Worm (Caenorhabditis elegans) whole organism, late embryonic: ENCODE measurements around the gene Y50E8A.5.

Experiments
- C08G9.2 ChIP-seq: sonication (generic microtip); optimal IDR thresholded peaks from 2 replicates; lab custom pipeline; 2016; ENCODE audit warnings: mild to moderate bottlenecking, missing genetic modification characterization, moderate library complexity, missing compliant biosample characterization
- C38D4.7 ChIP-seq: fragments of 200-800 bp; sonication (Bioruptor generic); optimal IDR thresholded peaks from 2 replicates; lab custom pipeline; 2018; ENCODE audit warnings: mild to moderate bottlenecking, missing genetic modification characterization, moderate library complexity, missing compliant biosample characterization
- K02D7.2 ChIP-seq: sonication (generic microtip); optimal IDR thresholded peaks from 2 replicates; lab custom pipeline; 2017; ENCODE audit warnings: mild to moderate bottlenecking, missing genetic modification characterization, missing compliant biosample characterization
- K09A11.1 ChIP-seq: sonication (generic microtip); optimal IDR thresholded peaks from 2 replicates; lab custom pipeline; 2017; ENCODE audit warnings: antibody characterized with exemption, mild to moderate bottlenecking, missing genetic modification characterization, missing compliant biosample characterization; ENCODE audit not compliant: insufficient read depth
- ama-1 ChIP-seq: fragments of 150-350 bp; optimal IDR thresholded peaks from 2 replicates; lab custom pipeline; 2014
- ceh-14 ChIP-seq: sonication (generic microtip); optimal IDR thresholded peaks from 2 replicates; lab custom pipeline; 2016; ENCODE audit warnings: missing genotype, missing genetic modification characterization, missing compliant biosample characterization
- ceh-18 ChIP-seq: sonication (generic microtip); optimal IDR thresholded peaks from 2 replicates; lab custom pipeline; 2016; ENCODE audit warnings: missing genetic modification characterization, missing compliant biosample characterization
- ceh-22 ChIP-seq: sonication (generic microtip); optimal IDR thresholded peaks from 2 replicates; lab custom pipeline; 2017; ENCODE audit warnings: missing biosample characterization, missing genetic modification characterization
- ceh-45 ChIP-seq: fragments of 200-800 bp; sonication (Bioruptor generic); IDR thresholded peaks from 2 replicates; pipeline ENCODE4 v1.3.6; 2022; ENCODE audit warnings: missing genetic modification reagents, missing genetic modification characterization, missing compliant biosample characterization
- ceh-48 ChIP-seq: sonication (generic microtip); optimal IDR thresholded peaks from 2 replicates; lab custom pipeline; 2016; ENCODE audit warnings: missing genetic modification characterization, inconsistent platforms, missing compliant biosample characterization
- ceh-6 ChIP-seq: fragments of 200-800 bp; sonication (Bioruptor generic); optimal IDR thresholded peaks from 2 replicates; lab custom pipeline; 2018; ENCODE audit warnings: mild to moderate bottlenecking, missing genetic modification characterization, missing compliant biosample characterization
- che-1 ChIP-seq: sonication (generic microtip); optimal IDR thresholded peaks from 2 replicates; lab custom pipeline; 2016; ENCODE audit warnings: mild to moderate bottlenecking, missing genetic modification characterization, missing compliant biosample characterization
- dmd-4 ChIP-seq: sonication (generic microtip); optimal IDR thresholded peaks from 2 replicates; lab custom pipeline; 2016; ENCODE audit warnings: borderline replicate concordance, missing genetic modification characterization, missing compliant biosample characterization
- elt-4 ChIP-seq: sonication (generic microtip); optimal IDR thresholded peaks from 2 replicates; lab custom pipeline; 2016; ENCODE audit warnings: missing genetic modification characterization, missing compliant biosample characterization
- eyg-1 ChIP-seq: sonication (generic microtip); optimal IDR thresholded peaks from 2 replicates; lab custom pipeline; 2016; ENCODE audit warnings: missing genotype, missing genetic modification characterization, missing compliant biosample characterization
- fax-1 ChIP-seq: sonication (generic microtip); optimal IDR thresholded peaks from 2 replicates; lab custom pipeline; 2016; ENCODE audit warnings: missing genotype, missing genetic modification characterization, missing compliant biosample characterization
- fkh-6 ChIP-seq: sonication (generic microtip); optimal IDR thresholded peaks from 2 replicates; lab custom pipeline; 2016; ENCODE audit warnings: missing genetic modification characterization, missing compliant biosample characterization
- gmeb-2 ChIP-seq: sonication (generic microtip); optimal IDR thresholded peaks from 2 replicates; lab custom pipeline; 2016; ENCODE audit warnings: missing genetic modification characterization, inconsistent platforms, missing compliant biosample characterization
- hlh-15 ChIP-seq: sonication (generic microtip); optimal IDR thresholded peaks from 2 replicates; lab custom pipeline; 2016; ENCODE audit warnings: missing genetic modification characterization, missing compliant biosample characterization
- lim-6 ChIP-seq: sonication (generic microtip); optimal IDR thresholded peaks from 2 replicates; lab custom pipeline; 2016; ENCODE audit warnings: missing genetic modification characterization, missing compliant biosample characterization
- lin-11 ChIP-seq: fragments of 200-800 bp; sonication (Bioruptor generic); optimal IDR thresholded peaks from 2 replicates; lab custom pipeline; 2018; ENCODE audit warnings: mild to moderate bottlenecking, missing genetic modification characterization, missing compliant biosample characterization
- madf-2 ChIP-seq: sonication (generic microtip); optimal IDR thresholded peaks from 2 replicates; lab custom pipeline; 2017; ENCODE audit warnings: missing genetic modification characterization, missing compliant biosample characterization
- mec-3 ChIP-seq: sonication (generic microtip); optimal IDR thresholded peaks from 2 replicates; lab custom pipeline; 2016; ENCODE audit warnings: borderline replicate concordance, missing genetic modification characterization, missing compliant biosample characterization
- nfya-1 ChIP-seq: sonication (generic microtip); optimal IDR thresholded peaks from 2 replicates; lab custom pipeline; 2017; ENCODE audit warnings: missing genetic modification characterization, mild to moderate bottlenecking, missing compliant biosample characterization, antibody characterized with exemption, moderate library complexity
- nhr-232 ChIP-seq: sonication (generic microtip); optimal IDR thresholded peaks from 2 replicates; lab custom pipeline; 2016; ENCODE audit warnings: missing genetic modification characterization, missing compliant biosample characterization
- npax-4 ChIP-seq: sonication (generic microtip); optimal IDR thresholded peaks from 2 replicates; lab custom pipeline; 2016; ENCODE audit warnings: missing genetic modification characterization, missing compliant biosample characterization
- pat-9 ChIP-seq: fragments of 200-800 bp; sonication (Bioruptor generic); optimal IDR thresholded peaks from 2 replicates; lab custom pipeline; 2018; ENCODE audit warnings: mild to moderate bottlenecking, missing genetic modification characterization, moderate library complexity, missing compliant biosample characterization
- pax-1 ChIP-seq: fragments of 150-350 bp; optimal IDR thresholded peaks from 2 replicates; lab custom pipeline; 2014; ENCODE audit warnings: missing biosample characterization, missing genetic modification characterization
- pha-2 ChIP-seq: sonication (generic microtip); optimal IDR thresholded peaks from 2 replicates; lab custom pipeline; 2017; ENCODE audit warnings: mild to moderate bottlenecking, missing genetic modification characterization, missing compliant biosample characterization
- pqm-1 ChIP-seq: sonication (generic microtip); optimal IDR thresholded peaks from 2 replicates; lab custom pipeline; 2016; ENCODE audit warnings: missing genetic modification characterization, missing compliant biosample characterization
- pros-1 ChIP-seq: fragments of 150-350 bp; optimal IDR thresholded peaks from 2 replicates; lab custom pipeline; 2014; ENCODE audit warnings: missing biosample characterization, missing genetic modification reagents, missing genetic modification characterization
- ref-2 ChIP-seq: sonication (generic microtip); optimal IDR thresholded peaks from 2 replicates; lab custom pipeline; 2016; ENCODE audit warnings: missing genetic modification characterization, missing compliant biosample characterization
- sox-2 ChIP-seq: fragments of 200-800 bp; sonication (Bioruptor generic); IDR thresholded peaks from 2 replicates; pipeline ENCODE4 v1.3.6; 2022; ENCODE audit warnings: missing genetic modification reagents, missing genetic modification characterization, missing compliant biosample characterization
- sox-4 ChIP-seq: sonication (generic microtip); optimal IDR thresholded peaks from 2 replicates; lab custom pipeline; 2017; ENCODE audit warnings: mild to moderate bottlenecking, missing genetic modification characterization, inconsistent platforms, missing compliant biosample characterization
- syd-9 ChIP-seq: sonication (generic microtip); optimal IDR thresholded peaks from 2 replicates; lab custom pipeline; 2016; ENCODE audit warnings: mild to moderate bottlenecking, missing genetic modification characterization, moderate library complexity, missing compliant biosample characterization
- tbx-2 ChIP-seq: sonication (generic microtip); optimal IDR thresholded peaks from 2 replicates; lab custom pipeline; 2016; ENCODE audit warnings: missing genetic modification characterization, missing compliant biosample characterization
- tbx-7 ChIP-seq: sonication (generic microtip); optimal IDR thresholded peaks from 2 replicates; lab custom pipeline; 2016; ENCODE audit warnings: missing genotype, missing genetic modification characterization, missing compliant biosample characterization
- unc-3 ChIP-seq, 2 experiments: fragments of 200-800 bp in 1 of 2; sonication (Bioruptor generic) in 1 of 2; sonication (generic microtip) in 1 of 2; conservative IDR thresholded peaks in 1 of 2; optimal IDR thresholded peaks in 1 of 2; 2 replicates each; pipeline versions ENCODE4 v1.3.6 to Lab custom; 2016 to 2022; ENCODE audit warnings: missing compliant biosample characterization in 2 of 2, missing genetic modification characterization in 2 of 2, missing genetic modification reagents in 1 of 2
- unc-42 ChIP-seq: sonication (generic microtip); optimal IDR thresholded peaks from 2 replicates; lab custom pipeline; 2016; ENCODE audit warnings: missing genotype, missing genetic modification characterization, missing compliant biosample characterization
- unc-55 ChIP-seq: sonication (generic microtip); optimal IDR thresholded peaks from 2 replicates; lab custom pipeline; 2017; ENCODE audit warnings: missing biosample characterization, missing genetic modification reagents, missing genetic modification characterization
- zip-5 ChIP-seq: sonication (generic microtip); optimal IDR thresholded peaks from 2 replicates; lab custom pipeline; 2016; ENCODE audit warnings: missing genetic modification characterization, missing compliant biosample characterization
- ztf-16 ChIP-seq: sonication (generic microtip); optimal IDR thresholded peaks from 2 replicates; lab custom pipeline; 2017; ENCODE audit warnings: missing genetic modification characterization, missing compliant biosample characterization

The Y50E8A.5 gene

DNA sequence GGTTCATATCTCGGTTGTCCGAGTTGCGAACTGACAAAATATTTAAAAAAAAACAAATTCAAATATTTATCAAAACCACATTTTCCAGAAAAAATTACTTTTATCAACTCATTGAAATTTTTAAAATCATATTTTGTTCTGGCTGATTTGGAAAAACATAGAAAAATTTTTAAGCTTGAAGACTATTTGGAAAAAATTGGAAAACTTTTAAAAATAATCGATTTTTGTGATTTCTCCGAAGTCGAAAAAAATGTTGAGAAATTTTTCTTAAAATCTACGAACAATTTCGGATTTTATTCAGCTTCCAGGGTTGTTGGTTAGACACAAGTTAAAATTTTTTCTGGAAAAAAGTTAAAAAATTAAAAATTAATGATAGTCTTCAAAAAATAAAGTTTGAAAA is at the start of gene Y50E8A.5:
Y50E8A.5 (minus strand) TSS at position 101 of the 400 bp plus-strand sequence.
- no peak for TF ChIP-seq pat-9 (tag; lab: Kevin White, UChicago)
- no peak for TF ChIP-seq unc-3 (GFP tag; conservative IDR thresholded peaks at IDR 0.05; lab: Robert Waterston, UW)
- no peak for TF ChIP-seq unc-3 (tag; optimal IDR thresholded peaks at IDR 0.05; lab: Kevin White, UChicago)
- TF ChIP-seq C38D4.7, result no peak
- no peak for TF ChIP-seq lin-11 (tag; lab: Kevin White, UChicago)
- TF ChIP-seq hlh-15 (tag; lab: Kevin White, UChicago), result no peak
- no peak for TF ChIP-seq ceh-45
- TF ChIP-seq ceh-22 (tag; lab: Kevin White, UChicago), result no peak
- no peak for TF ChIP-seq ceh-18 (tag; lab: Kevin White, UChicago)
- no peak for TF ChIP-seq unc-55 (GFP tag; lab: Kevin White, UChicago)
- TF ChIP-seq gmeb-2 (tag; lab: Kevin White, UChicago), result no peak
- no peak for TF ChIP-seq madf-2 (tag; lab: Kevin White, UChicago)
- no peak for TF ChIP-seq pqm-1
- TF ChIP-seq tbx-2, result no peak

DNA sequence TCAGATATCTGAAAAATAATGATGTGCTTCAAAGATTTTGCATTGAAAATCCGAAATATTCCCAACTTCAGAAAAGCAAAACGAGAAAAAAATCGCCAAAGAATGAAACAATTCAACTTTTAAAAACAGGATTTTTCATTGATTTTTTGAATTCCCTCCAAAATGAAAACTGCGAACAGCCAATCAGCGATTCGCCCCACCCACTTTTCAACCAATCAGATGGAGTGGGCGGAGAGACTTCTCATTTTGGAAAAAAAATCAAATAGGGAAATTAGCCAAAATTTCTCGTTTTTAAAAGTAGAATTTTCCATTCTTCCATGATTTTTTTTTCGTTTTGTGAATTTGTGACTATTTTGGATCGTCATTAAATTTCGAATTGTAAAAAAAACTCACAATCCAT is 48.0 kb upstream of the Y50E8A.5 start:
- no peak for TF ChIP-seq npax-4 (tag; lab: Kevin White, UChicago)
- peak; percentile 88 for TF ChIP-seq nfya-1

DNA sequence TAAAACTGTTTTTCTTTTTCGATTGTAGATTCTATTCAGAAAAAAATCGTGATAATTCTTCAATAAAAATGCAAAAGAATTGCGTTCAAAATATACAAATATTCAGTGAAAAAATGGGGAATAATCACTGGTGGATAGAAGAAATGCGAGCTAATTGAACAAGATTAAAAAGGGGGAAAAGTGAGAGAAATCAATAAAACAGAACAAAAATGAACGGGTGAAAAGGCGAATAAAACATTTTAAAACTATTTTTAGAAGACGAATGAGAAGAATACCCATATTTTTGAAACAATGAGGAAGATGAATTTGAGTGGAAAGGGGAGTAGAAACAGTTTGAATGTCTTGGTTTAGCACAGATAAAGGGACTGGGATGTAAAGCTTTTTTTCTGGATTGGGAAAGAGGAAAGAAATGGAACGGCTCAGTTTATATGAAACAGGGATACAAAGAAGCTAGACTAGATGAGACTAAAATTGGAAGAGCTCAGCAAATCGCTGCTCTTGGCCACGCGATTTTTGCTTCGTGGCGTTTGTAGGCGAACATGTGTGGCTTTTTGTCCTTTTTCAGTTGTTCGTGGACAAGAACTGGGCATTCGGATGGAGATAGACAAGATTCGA is 47.5 kb upstream of the Y50E8A.5 start, which contains the start of gene Y50E8A.12:
Y50E8A.12 (minus strand) TSS at position 51 of the 615 bp plus-strand sequence.
- TF ChIP-seq zip-5 (no peak), sox-2 (GFP tag; lab: Robert Waterston, UW) (no peak), nhr-232 (tag; lab: Kevin White, UChicago) (no peak), che-1 (tag; lab: Kevin White, UChicago) (no peak), unc-55 (GFP tag; lab: Kevin White, UChicago) (no peak), ceh-14 (no peak), fax-1 (tag; lab: Kevin White, UChicago) (no peak), pros-1 (no peak), lin-11 (tag; lab: Kevin White, UChicago) (no peak)

DNA sequence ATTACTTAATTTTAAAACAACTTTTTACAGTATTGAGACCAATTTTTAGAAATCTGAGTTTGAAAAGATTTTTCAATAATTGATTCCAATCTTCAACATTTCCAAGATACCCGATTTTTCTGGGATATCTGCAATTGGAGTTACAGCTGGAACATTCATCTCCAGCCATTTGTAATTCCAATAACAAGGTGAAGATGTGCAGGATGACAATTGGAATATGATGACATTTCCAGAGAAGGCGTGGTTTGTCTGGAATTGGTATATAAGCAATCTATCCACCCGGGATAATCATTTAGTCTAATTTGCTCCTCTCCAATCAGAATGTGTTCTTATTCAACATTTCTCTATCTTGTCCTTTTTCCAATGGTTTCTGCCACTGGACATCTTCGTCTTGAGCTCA is 44.4 kb upstream of the Y50E8A.5 start, which contains the start of gene Y50E8A.11:
Y50E8A.11 (plus strand) TSS at position 301 of the 400 bp plus-strand sequence.
- no peak for TF ChIP-seq lim-6 (tag; lab: Kevin White, UChicago)
- TF ChIP-seq pax-1 (tag; lab: Kevin White, UChicago), result no peak
- TF ChIP-seq unc-42 (tag; lab: Kevin White, UChicago), result no peak
- no peak for TF ChIP-seq pha-2 (tag; lab: Kevin White, UChicago)
- TF ChIP-seq nfya-1, result no peak
- no peak for TF ChIP-seq fkh-6 (tag; lab: Kevin White, UChicago)
- TF ChIP-seq ceh-48, result no peak
- TF ChIP-seq dmd-4 (tag; lab: Kevin White, UChicago), result no peak
- TF ChIP-seq eyg-1, result no peak
- TF ChIP-seq nhr-232 (tag; lab: Kevin White, UChicago), result no peak
- no peak for TF ChIP-seq ama-1 (lab: Kevin White, UChicago)
- no peak for TF ChIP-seq unc-55 (GFP tag; lab: Kevin White, UChicago)
- TF ChIP-seq C38D4.7, result no peak
- no peak for TF ChIP-seq K02D7.2 (tag; lab: Kevin White, UChicago)

DNA sequence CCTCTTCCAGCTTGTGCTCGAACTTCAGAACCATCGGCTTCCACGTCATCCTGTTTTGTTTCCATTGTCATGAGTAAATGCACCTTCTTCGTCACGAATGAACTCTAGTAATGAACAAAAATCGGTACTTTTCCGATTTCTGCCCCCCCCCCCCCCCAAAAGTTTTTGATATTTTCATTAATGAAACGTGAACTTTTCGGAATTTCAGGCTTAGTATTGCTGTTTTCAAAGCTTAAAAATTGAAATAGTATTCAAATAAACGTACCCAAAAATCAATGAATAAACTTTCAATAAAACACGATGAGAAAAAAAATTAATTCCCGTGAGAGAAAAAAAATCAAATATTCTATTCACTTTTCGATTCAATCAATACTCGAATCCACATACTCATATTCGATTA is 42.9 kb upstream of the Y50E8A.5 start, which contains the start of the genes scrm-7 and Y50E8A.10:
scrm-7 (minus strand) TSS at position 101 of the 400 bp plus-strand sequence.
Y50E8A.10 (plus strand) TSS at position 353 of the 400 bp plus-strand sequence.
- TF ChIP-seq mec-3 (tag; lab: Kevin White, UChicago) (no peak), ref-2 (tag; lab: Kevin White, UChicago) (no peak), elt-4 (tag; lab: Kevin White, UChicago) (no peak), sox-4 (tag; lab: Kevin White, UChicago) (no peak), tbx-7 (tag; lab: Kevin White, UChicago) (no peak), syd-9 (tag; lab: Kevin White, UChicago) (no peak), K09A11.1 (tag; lab: Kevin White, UChicago) (no peak), ztf-16 (tag; lab: Kevin White, UChicago) (no peak), nfya-1 (no peak), pros-1 (no peak), ceh-6 (GFP tag; lab: Kevin White, UChicago) (no peak), C08G9.2 (tag; lab: Kevin White, UChicago) (no peak), ceh-45 (no peak)
